Worm (Caenorhabditis elegans): ENCODE data around the gene ivph-3.

ivph-3 gene

ce11 chrIV:3014610-3015009 lies 38.9 kb upstream of the ivph-3 start:
- TF ChIP-seq ama-1 (optimal IDR thresholded peaks at IDR 0.05), result no peak
- TF ChIP-seq elt-1 (tag; optimal IDR thresholded peaks at IDR 0.05), result peak; percentile 87
- no peak for TF ChIP-seq ceh-28 (tag; optimal IDR thresholded peaks at IDR 0.05)
- no peak for TF ChIP-seq ceh-82 (tag; optimal IDR thresholded peaks at IDR 0.05)
- TF ChIP-seq unc-39 (tag; optimal IDR thresholded peaks at IDR 0.05), result no peak
- no peak for TF ChIP-seq jun-1 (tag; optimal IDR thresholded peaks at IDR 0.05)
- TF ChIP-seq nhr-25 (tag; optimal IDR thresholded peaks at IDR 0.05), result peak; percentile 71
- TF ChIP-seq tbx-2 (tag; optimal IDR thresholded peaks at IDR 0.05), result no peak
- no peak for TF ChIP-seq nfya-1 (tag; optimal IDR thresholded peaks at IDR 0.05; ENCODE audit: insufficient read depth)
- no peak for TF ChIP-seq pha-4 (tag; optimal IDR thresholded peaks at IDR 0.05)
- no peak for TF ChIP-seq elt-2 (tag; optimal IDR thresholded peaks at IDR 0.05)
- TF ChIP-seq egl-5 (tag; optimal IDR thresholded peaks at IDR 0.05), result no peak
- TF ChIP-seq ztf-11 (tag; optimal IDR thresholded peaks at IDR 0.05), result no peak
- no peak for TF ChIP-seq fos-1 (tag; optimal IDR thresholded peaks at IDR 0.05)
- TF ChIP-seq ztf-4 (tag; optimal IDR thresholded peaks at IDR 0.05), result no peak
- no peak for TF ChIP-seq nhr-12 (tag; optimal IDR thresholded peaks at IDR 0.05)
- no peak for TF ChIP-seq nhr-237 (tag; optimal IDR thresholded peaks at IDR 0.05)
- no peak for TF ChIP-seq daf-12 (tag; optimal IDR thresholded peaks at IDR 0.05)
- TF ChIP-seq ceh-16 (tag; optimal IDR thresholded peaks at IDR 0.05), result no peak
- TF ChIP-seq egl-27 (tag; optimal IDR thresholded peaks at IDR 0.05), result no peak
- TF ChIP-seq lsy-12 (tag; optimal IDR thresholded peaks at IDR 0.05), result no peak
- no peak for TF ChIP-seq nhr-28 (tag; optimal IDR thresholded peaks at IDR 0.05)
- no peak for TF ChIP-seq nhr-76 (tag; optimal IDR thresholded peaks at IDR 0.05)
- TF ChIP-seq mdl-1 (tag; optimal IDR thresholded peaks at IDR 0.05), result no peak
- no peak for TF ChIP-seq ceh-9 (tag; optimal IDR thresholded peaks at IDR 0.05)
- no peak for TF ChIP-seq snpc-4 (tag; optimal IDR thresholded peaks at IDR 0.05)
- no peak for TF ChIP-seq pqm-1 (tag; optimal IDR thresholded peaks at IDR 0.05)
- no peak for TF ChIP-seq eor-1 (tag; optimal IDR thresholded peaks at IDR 0.05)
- peak; percentile 49 for TF ChIP-seq unc-62 (GFP tag; optimal IDR thresholded peaks at IDR 0.05)
- peak; percentile 10 for TF ChIP-seq lin-39 (tag; optimal IDR thresholded peaks at IDR 0.05)
- TF ChIP-seq hmg-11 (tag; optimal IDR thresholded peaks at IDR 0.05), result no peak
- TF ChIP-seq mml-1 (tag; optimal IDR thresholded peaks at IDR 0.05), result no peak
- no peak for TF ChIP-seq ZK546.5 (tag; optimal IDR thresholded peaks at IDR 0.05)
- no peak for TF ChIP-seq nhr-77 (tag; optimal IDR thresholded peaks at IDR 0.05)
- TF ChIP-seq nhr-67 (tag; optimal IDR thresholded peaks at IDR 0.05), result no peak
- no peak for TF ChIP-seq sea-2 (GFP tag; optimal IDR thresholded peaks at IDR 0.05)
- no peak for TF ChIP-seq lin-15B (tag; optimal IDR thresholded peaks at IDR 0.05)
- no peak for TF ChIP-seq aly-2 (tag; optimal IDR thresholded peaks at IDR 0.05)
- no peak for TF ChIP-seq elt-3 (tag; optimal IDR thresholded peaks at IDR 0.05)
- TF ChIP-seq R02D3.7 (tag; optimal IDR thresholded peaks at IDR 0.05), result no peak
- no peak for TF ChIP-seq zag-1 (tag; optimal IDR thresholded peaks at IDR 0.05)
- TF ChIP-seq nhr-23 (tag; optimal IDR thresholded peaks at IDR 0.05), result peak; percentile 50

- TF ChIP-seq egl-27 (tag; optimal IDR thresholded peaks at IDR 0.05), result no peak
- no peak for TF ChIP-seq ceh-28 (tag; optimal IDR thresholded peaks at IDR 0.05)
- TF ChIP-seq elt-1 (tag; optimal IDR thresholded peaks at IDR 0.05), result no peak
- no peak for TF ChIP-seq nhr-12 (tag; optimal IDR thresholded peaks at IDR 0.05)
- TF ChIP-seq unc-39 (tag; optimal IDR thresholded peaks at IDR 0.05), result no peak
- no peak for TF ChIP-seq ama-1 (optimal IDR thresholded peaks at IDR 0.05)
- no peak for TF ChIP-seq nhr-25 (tag; optimal IDR thresholded peaks at IDR 0.05)
- no peak for TF ChIP-seq fkh-2 (tag; optimal IDR thresholded peaks at IDR 0.05)
- TF ChIP-seq nhr-23 (tag; optimal IDR thresholded peaks at IDR 0.05), result no peak
- no peak for TF ChIP-seq skn-1 (tag; optimal IDR thresholded peaks at IDR 0.05)
- TF ChIP-seq hmg-11 (tag; optimal IDR thresholded peaks at IDR 0.05), result no peak
These were observed 37.3 kb upstream of the ivph-3 start for ce11 chrIV:3016202-3016601.

- no peak for TF ChIP-seq ceh-82 (tag; optimal IDR thresholded peaks at IDR 0.05)
- peak; percentile 62 for TF ChIP-seq nfya-1 (tag; optimal IDR thresholded peaks at IDR 0.05; ENCODE audit: insufficient read depth)
- no peak for TF ChIP-seq nhr-237 (tag; optimal IDR thresholded peaks at IDR 0.05)
- TF ChIP-seq unc-39 (tag; optimal IDR thresholded peaks at IDR 0.05), result no peak
- TF ChIP-seq eor-1 (tag; optimal IDR thresholded peaks at IDR 0.05), result no peak
- TF ChIP-seq nhr-25 (tag; optimal IDR thresholded peaks at IDR 0.05), result peak; percentile 3
- TF ChIP-seq ceh-28 (tag; optimal IDR thresholded peaks at IDR 0.05), result peak; percentile 4
These were observed 34.9 kb upstream of the ivph-3 start for ce11 chrIV:3018588-3018987.

Measured in whole organism, L3 larva.